Worm (Caenorhabditis elegans) whole organism, L4 larva: ENCODE measurements around the gene cyn-11.

ENCODE experiments used
- F49E8.2 ChIP-seq: sonication (generic microtip); optimal IDR thresholded peaks from 2 replicates; lab custom pipeline; 2016; ENCODE audit warnings: missing compliant biosample characterization, mild to moderate bottlenecking, missing genetic modification characterization, borderline replicate concordance
- aha-1 ChIP-seq: fragments of 150-350 bp; peaks from one replicate; lab custom pipeline; 2014; ENCODE audit warnings: missing biosample characterization, missing genetic modification characterization
- ceh-28 ChIP-seq: fragments of 150-350 bp; optimal IDR thresholded peaks from 2 replicates; lab custom pipeline; 2014; ENCODE audit warnings: missing biosample characterization, missing genetic modification reagents, missing genetic modification characterization
- ceh-62 ChIP-seq: sonication (generic microtip); optimal IDR thresholded peaks from 2 replicates; lab custom pipeline; 2017; ENCODE audit warnings: missing biosample characterization, missing genetic modification characterization
- ces-1 ChIP-seq: fragments of 150-350 bp; sonication (generic microtip); optimal IDR thresholded peaks from 4 replicates; lab custom pipeline; 2014; ENCODE audit warnings: missing biosample characterization, missing genetic modification reagents, missing genetic modification characterization
- hif-1 ChIP-seq, 2 experiments: sonication (generic microtip); optimal IDR thresholded peaks; 2 replicates each; lab custom pipeline; 2016 to 2017; ENCODE audit warnings: missing compliant biosample characterization in 2 of 2, missing genetic modification characterization in 2 of 2, missing genetic modification reagents in 2 of 2, missing genotype in 2 of 2, mild to moderate bottlenecking in 1 of 2
- lin-13 ChIP-seq: fragments of 150-350 bp; optimal IDR thresholded peaks from 2 replicates; lab custom pipeline; 2014; ENCODE audit warnings: missing biosample characterization, missing genetic modification reagents, missing genetic modification characterization
- lin-15B ChIP-seq: fragments of 150-350 bp; sonication (generic microtip); optimal IDR thresholded peaks from 3 replicates; lab custom pipeline; 2014; ENCODE audit warnings: missing biosample characterization, missing genetic modification characterization
- nhr-237 ChIP-seq: sonication (generic microtip); optimal IDR thresholded peaks from 2 replicates; lab custom pipeline; 2017; ENCODE audit warnings: missing biosample characterization, missing genetic modification characterization
- nhr-42 ChIP-seq: fragments of 200-800 bp; sonication (Bioruptor generic); IDR thresholded peaks from 2 replicates; pipeline ENCODE4 v1.3.6; 2022; ENCODE audit warnings: missing genetic modification characterization, missing compliant biosample characterization
- saeg-2 ChIP-seq: fragments of 200-800 bp; sonication (Bioruptor generic); IDR thresholded peaks from 2 replicates; pipeline ENCODE4 v1.3.6; 2022; ENCODE audit warnings: missing genetic modification reagents, missing genetic modification characterization, missing compliant biosample characterization

DNA sequence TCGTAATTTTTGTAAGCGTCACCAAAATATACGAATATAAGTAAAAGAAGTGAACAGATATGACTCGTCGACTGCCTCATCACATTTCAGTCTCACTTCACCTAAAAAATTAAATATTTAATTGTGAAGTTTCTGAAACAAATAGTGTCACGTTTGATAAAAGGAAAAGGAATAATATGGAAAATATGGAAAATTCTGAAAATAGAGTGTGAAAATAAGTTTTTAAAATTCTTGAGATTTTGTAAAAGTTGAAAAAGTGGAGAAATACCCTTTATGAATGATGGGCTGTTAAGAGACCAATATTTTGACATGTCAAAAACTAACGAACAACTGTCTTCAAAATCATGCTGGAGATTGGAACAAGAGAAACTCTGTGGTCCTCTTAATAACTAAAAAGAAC, 10.6 kb upstream of the cyn-11 start, which contains the start of gene T01B7.9:
- TF ChIP-seq lin-13 (GFP tag; lab: Kevin White, UChicago), result no peak
- TF ChIP-seq ces-1 (GFP tag; lab: Kevin White, UChicago), result no peak
- no peak for TF ChIP-seq nhr-237 (tag; lab: Kevin White, UChicago)
- TF ChIP-seq F49E8.2 (tag; lab: Kevin White, UChicago), result no peak
- no peak for TF ChIP-seq nhr-42
- TF ChIP-seq lin-15B (tag; lab: Kevin White, UChicago), result no peak
- TF ChIP-seq aha-1 (tag; lab: Kevin White, UChicago), result no peak
- no peak for TF ChIP-seq hif-1 (tag; optimal IDR thresholded peaks at IDR 0.05; lab: Kevin White, UChicago)
- no peak for TF ChIP-seq ceh-28 (tag; lab: Kevin White, UChicago)
- no peak for TF ChIP-seq ceh-62 (tag; lab: Kevin White, UChicago)
- no peak for TF ChIP-seq saeg-2 (GFP tag; lab: Robert Waterston, UW)
